Fruit fly (Drosophila melanogaster): ENCODE measurements around the gene CG14300.
A peak's percentile ranks its signal among the peaks of the same experiment; 100 is the strongest.

The CG14300 gene

dm6 chr3R:18693611-18694010 is at the start of gene CG14300:
Gene CG14300, minus strand, starts transcription at chr3R:18693711.
- no peak for TF ChIP-seq CG17801 (GFP tag; optimal IDR thresholded peaks at IDR 0.05; ENCODE audit: partially characterized antibody)

dm6 chr3R:18742358-18743269 is 49.1 kb upstream of the CG14300 start:
- TF ChIP-seq CG17801 (GFP tag; optimal IDR thresholded peaks at IDR 0.05; ENCODE audit: partially characterized antibody) = peak; percentile 71

- TF ChIP-seq CG17801 (GFP tag; optimal IDR thresholded peaks at IDR 0.05; ENCODE audit: partially characterized antibody) = no peak
Measured at dm6 chr3R:18741844-18742187, 48.3 kb upstream of the CG14300 start.

- TF ChIP-seq CG17801 (GFP tag; optimal IDR thresholded peaks at IDR 0.05; ENCODE audit: partially characterized antibody) = peak; percentile 89
Measured at dm6 chr3R:18741027-18741843, 47.7 kb upstream of the CG14300 start.

dm6 chr3R:18739978-18740954 is 46.8 kb upstream of the CG14300 start:
- TF ChIP-seq CG17801 (GFP tag; optimal IDR thresholded peaks at IDR 0.05; ENCODE audit: partially characterized antibody) = no peak

dm6 chr3R:18739435-18739977 is 46.0 kb upstream of the CG14300 start:
- TF ChIP-seq CG17801 (GFP tag; optimal IDR thresholded peaks at IDR 0.05; ENCODE audit: partially characterized antibody) = no peak

- TF ChIP-seq CG17801 (GFP tag; optimal IDR thresholded peaks at IDR 0.05; ENCODE audit: partially characterized antibody) = no peak
Measured at dm6 chr3R:18738705-18739434, 45.4 kb upstream of the CG14300 start.

- TF ChIP-seq CG17801 (GFP tag; optimal IDR thresholded peaks at IDR 0.05; ENCODE audit: partially characterized antibody) = no peak
Measured at dm6 chr3R:18738086-18738485, 44.6 kb upstream of the CG14300 start.

- no peak for TF ChIP-seq CG17801 (GFP tag; optimal IDR thresholded peaks at IDR 0.05; ENCODE audit: partially characterized antibody)
Measured at dm6 chr3R:18733580-18733979, 40.1 kb upstream of the CG14300 start.

dm6 chr3R:18732381-18732780 is 38.9 kb upstream of the CG14300 start, which contains the start of gene CG14302:
Gene CG14302, plus strand, starts transcription at chr3R:18732681.
- no peak for TF ChIP-seq CG17801 (GFP tag; optimal IDR thresholded peaks at IDR 0.05; ENCODE audit: partially characterized antibody)

dm6 chr3R:18731241-18731640 is 37.7 kb upstream of the CG14300 start:
- no peak for TF ChIP-seq CG17801 (GFP tag; optimal IDR thresholded peaks at IDR 0.05; ENCODE audit: partially characterized antibody)

dm6 chr3R:18728368-18728767 is 34.9 kb upstream of the CG14300 start, which contains the start of gene CG7715:
Gene CG7715, minus strand, starts transcription at chr3R:18728468.
- TF ChIP-seq CG17801 (GFP tag; optimal IDR thresholded peaks at IDR 0.05; ENCODE audit: partially characterized antibody) = no peak

dm6 chr3R:18726334-18726733 is 32.8 kb upstream of the CG14300 start, which contains the start of gene CG7714:
Gene CG7714, minus strand, starts transcription at chr3R:18726434.
- TF ChIP-seq CG17801 (GFP tag; optimal IDR thresholded peaks at IDR 0.05; ENCODE audit: partially characterized antibody) = no peak

- TF ChIP-seq CG17801 (GFP tag; optimal IDR thresholded peaks at IDR 0.05; ENCODE audit: partially characterized antibody) = no peak
Measured at dm6 chr3R:18722490-18722889, 29.0 kb upstream of the CG14300 start, which contains the start of gene CG34283. Gene CG34283, minus strand, starts transcription at chr3R:18722590.

Data from ovary, adult (tissue).